Worm (Caenorhabditis elegans) whole organism, young adult: ENCODE data around the gene fbxa-14.

Source experiments
- F10E7.11 ChIP-seq: sonication (generic microtip); optimal IDR thresholded peaks from 2 replicates; lab custom pipeline; 2017; ENCODE audit warnings: mild to moderate bottlenecking, missing genetic modification characterization, moderate library complexity, missing compliant biosample characterization
- K12H6.12 ChIP-seq: fragments of 200-800 bp; sonication (Bioruptor generic); optimal IDR thresholded peaks from 2 replicates; lab custom pipeline; 2018; ENCODE audit warnings: mild to moderate bottlenecking, missing genetic modification characterization, missing compliant biosample characterization
- Y95B8A.8 ChIP-seq: fragments of 200-800 bp; sonication (Bioruptor generic); IDR thresholded peaks from 2 replicates; pipeline ENCODE4 v1.3.6; 2022; ENCODE audit warnings: missing genetic modification reagents, missing genetic modification characterization, missing compliant biosample characterization
- aptf-2 ChIP-seq: fragments of 200-800 bp; sonication (Bioruptor generic); conservative IDR thresholded peaks from 2 replicates; pipeline ENCODE4 v1.3.6; 2022; ENCODE audit warnings: missing genetic modification reagents, missing genetic modification characterization, missing compliant biosample characterization
- attf-5 ChIP-seq: fragments of 200-800 bp; sonication (Bioruptor generic); optimal IDR thresholded peaks from 2 replicates; lab custom pipeline; 2018; ENCODE audit warnings: mild to moderate bottlenecking, missing genetic modification characterization, missing compliant biosample characterization
- ccch-3 ChIP-seq: fragments of 200-800 bp; sonication (Bioruptor generic); optimal IDR thresholded peaks from 2 replicates; lab custom pipeline; 2018; ENCODE audit warnings: mild to moderate bottlenecking, missing genetic modification characterization, missing compliant biosample characterization
- cebp-1 ChIP-seq, 2 experiments: fragments of 200-800 bp in 1 of 2; sonication (Bioruptor generic) in 1 of 2; sonication (generic microtip) in 1 of 2; IDR thresholded peaks in 1 of 2; optimal IDR thresholded peaks in 1 of 2; 2 replicates each; pipeline versions ENCODE4 v1.3.6 to Lab custom; 2017 to 2022; ENCODE audit warnings: missing compliant biosample characterization in 2 of 2, missing genetic modification characterization in 2 of 2, mild to moderate bottlenecking in 1 of 2, missing genetic modification reagents in 1 of 2, moderate library complexity in 1 of 2
- cebp-2 ChIP-seq: fragments of 200-800 bp; sonication (Bioruptor generic); IDR thresholded peaks from 2 replicates; pipeline ENCODE4 v1.3.6; 2022; ENCODE audit warnings: missing genetic modification characterization, missing compliant biosample characterization
- ceh-100 ChIP-seq: fragments of 200-800 bp; sonication (Bioruptor generic); IDR thresholded peaks from 2 replicates; pipeline ENCODE4 v1.3.6; 2022; ENCODE audit warnings: missing genetic modification reagents, missing genetic modification characterization, missing compliant biosample characterization
- ceh-91 ChIP-seq: fragments of 200-800 bp; sonication (Bioruptor generic); IDR thresholded peaks from 2 replicates; pipeline ENCODE4 v1.3.6; 2022; ENCODE audit warnings: missing genetic modification reagents, missing genetic modification characterization, missing compliant biosample characterization
- chd-7 ChIP-seq: sonication (generic microtip); optimal IDR thresholded peaks from 2 replicates; lab custom pipeline; 2016; ENCODE audit warnings: mild to moderate bottlenecking, missing genetic modification characterization, moderate library complexity, missing compliant biosample characterization
- egl-18 ChIP-seq: fragments of 200-800 bp; sonication (Bioruptor generic); IDR thresholded peaks from 2 replicates; pipeline ENCODE4 v1.3.6; 2022; ENCODE audit warnings: missing genetic modification reagents, missing genetic modification characterization, missing compliant biosample characterization
- egrh-3 ChIP-seq: fragments of 200-800 bp; sonication (Bioruptor generic); IDR thresholded peaks from 2 replicates; pipeline ENCODE4 v1.3.6; 2022; ENCODE audit warnings: missing genetic modification reagents, missing genetic modification characterization, missing compliant biosample characterization
- gei-17 ChIP-seq: fragments of 200-800 bp; sonication (Bioruptor generic); optimal IDR thresholded peaks from 2 replicates; lab custom pipeline; 2018; ENCODE audit warnings: mild to moderate bottlenecking, missing genetic modification characterization, missing compliant biosample characterization
- hmg-1.2 ChIP-seq: fragments of 200-800 bp; sonication (Bioruptor generic); IDR thresholded peaks from 2 replicates; pipeline ENCODE4 v1.3.6; 2022; ENCODE audit warnings: missing genetic modification reagents, missing genetic modification characterization, missing compliant biosample characterization
- lin-26 ChIP-seq: fragments of 200-800 bp; sonication (Bioruptor generic); IDR thresholded peaks from 2 replicates; pipeline ENCODE4 v1.3.6; 2022; ENCODE audit warnings: missing genetic modification reagents, missing genetic modification characterization, missing compliant biosample characterization
- lsy-27 ChIP-seq: sonication (generic microtip); optimal IDR thresholded peaks from 2 replicates; lab custom pipeline; 2017; ENCODE audit warnings: missing genetic modification characterization, mild to moderate bottlenecking, missing compliant biosample characterization, antibody characterized with exemption, missing genotype, borderline replicate concordance; ENCODE audit not compliant: insufficient read depth
- nhr-179 ChIP-seq: sonication (generic microtip); optimal IDR thresholded peaks from 2 replicates; lab custom pipeline; 2016; ENCODE audit warnings: mild to moderate bottlenecking, missing genetic modification characterization, missing compliant biosample characterization
- nhr-80 ChIP-seq: sonication (generic microtip); optimal IDR thresholded peaks from 2 replicates; lab custom pipeline; 2016; ENCODE audit warnings: missing genetic modification characterization, missing compliant biosample characterization
- rcor-1 ChIP-seq: fragments of 200-800 bp; sonication (Bioruptor generic); IDR thresholded peaks from 2 replicates; pipeline ENCODE4 v1.3.6; 2022; ENCODE audit warnings: missing genetic modification reagents, missing genetic modification characterization, missing compliant biosample characterization
- sea-2 ChIP-seq: fragments of 200-800 bp; sonication (Bioruptor generic); IDR thresholded peaks from 2 replicates; pipeline ENCODE4 v1.3.6; 2022; ENCODE audit warnings: missing genetic modification characterization, missing compliant biosample characterization
- snpc-3.4 ChIP-seq: sonication (generic microtip); optimal IDR thresholded peaks from 2 replicates; lab custom pipeline; 2017; ENCODE audit warnings: missing genetic modification characterization, mild to moderate bottlenecking, missing compliant biosample characterization, antibody characterized with exemption, moderate library complexity, missing genotype, missing genetic modification reagents
- somi-1 ChIP-seq: fragments of 200-800 bp; sonication (Bioruptor generic); optimal IDR thresholded peaks from 2 replicates; lab custom pipeline; 2018; ENCODE audit warnings: mild to moderate bottlenecking, missing genetic modification characterization, missing compliant biosample characterization
- sptf-2 ChIP-seq: fragments of 200-800 bp; sonication (Bioruptor generic); optimal IDR thresholded peaks from 2 replicates; lab custom pipeline; 2018; ENCODE audit warnings: mild to moderate bottlenecking, missing genetic modification characterization, missing compliant biosample characterization
- tbp1 ChIP-seq: fragments of 200-800 bp; sonication (Bioruptor generic); optimal IDR thresholded peaks from 2 replicates; lab custom pipeline; 2018; ENCODE audit warnings: mild to moderate bottlenecking, missing genetic modification characterization, missing compliant biosample characterization
- tlf-1 ChIP-seq: fragments of 200-800 bp; sonication (Bioruptor generic); optimal IDR thresholded peaks from 2 replicates; lab custom pipeline; 2018; ENCODE audit warnings: mild to moderate bottlenecking, missing genetic modification characterization, missing compliant biosample characterization
- zfh-2 ChIP-seq: fragments of 200-800 bp; sonication (Bioruptor generic); conservative IDR thresholded peaks from 2 replicates; pipeline ENCODE4 v1.3.6; 2022; ENCODE audit warnings: missing genetic modification reagents, missing genetic modification characterization, missing compliant biosample characterization
- ztf-3 ChIP-seq: fragments of 200-800 bp; sonication (Bioruptor generic); optimal IDR thresholded peaks from 2 replicates; lab custom pipeline; 2018; ENCODE audit warnings: mild to moderate bottlenecking, missing genetic modification characterization, missing compliant biosample characterization

Gene fbxa-14

ce11 chrIII:1295149-1295716, 29.2 kb downstream of the fbxa-14 start, which contains the start of gene fbxa-35:
fbxa-35 (plus strand) TSS chrIII:1295666.
- TF ChIP-seq ceh-100 (GFP tag; lab: Robert Waterston, UW) (no peak), nhr-80 (tag; lab: Kevin White, UChicago) (peak; percentile 13)

- no peak for TF ChIP-seq zfh-2
- no peak for TF ChIP-seq sea-2 (GFP tag; lab: Robert Waterston, UW)
- no peak for TF ChIP-seq somi-1 (GFP tag; lab: Kevin White, UChicago)
- no peak for TF ChIP-seq tlf-1 (GFP tag; lab: Kevin White, UChicago)
- TF ChIP-seq nhr-179, result no peak
- no peak for TF ChIP-seq chd-7 (tag; lab: Kevin White, UChicago)
- no peak for TF ChIP-seq cebp-2 (GFP tag; lab: Robert Waterston, UW)
- TF ChIP-seq snpc-3.4 (tag; lab: Kevin White, UChicago), result no peak
- no peak for TF ChIP-seq lin-26 (GFP tag; lab: Robert Waterston, UW)
- TF ChIP-seq aptf-2 (GFP tag; lab: Robert Waterston, UW), result no peak
- no peak for TF ChIP-seq K12H6.12 (tag; lab: Kevin White, UChicago)
- no peak for TF ChIP-seq rcor-1 (GFP tag; lab: Robert Waterston, UW)
- TF ChIP-seq lsy-27 (tag; lab: Kevin White, UChicago), result no peak
- no peak for TF ChIP-seq F10E7.11 (tag; lab: Kevin White, UChicago)
- TF ChIP-seq ccch-3 (GFP tag; lab: Kevin White, UChicago), result no peak
- TF ChIP-seq, all 124 proteins: peak for 0
Measured at ce11 chrIII:1293135-1293534, 31.3 kb downstream of the fbxa-14 start, which contains the start of gene fbxa-36. fbxa-36 (minus strand) TSS chrIII:1293235.

ce11 chrIII:1289139-1289538, 35.3 kb downstream of the fbxa-14 start:
- TF ChIP-seq Y95B8A.8 (GFP tag; lab: Robert Waterston, UW) (no peak), ztf-3 (GFP tag; lab: Kevin White, UChicago) (no peak), somi-1 (GFP tag; lab: Kevin White, UChicago) (no peak), gei-17 (GFP tag; lab: Kevin White, UChicago) (no peak), tbp1 (GFP tag; lab: Kevin White, UChicago) (no peak), sptf-2 (GFP tag; lab: Kevin White, UChicago) (no peak)

ce11 chrIII:1288473-1289056, 35.8 kb downstream of the fbxa-14 start, which contains the start of gene fbxa-50:
fbxa-50 (minus strand) TSS chrIII:1288523.
- no peak for TF ChIP-seq egl-18 (GFP tag; lab: Robert Waterston, UW)
- 0 out of 2 replicates have a peak, but pooled peaks have one; percentile 18 for TF ChIP-seq cebp-1 (GFP tag; IDR thresholded peaks at IDR 0.05; lab: Robert Waterston, UW)
- peak; percentile 80 for TF ChIP-seq cebp-1 (tag; optimal IDR thresholded peaks at IDR 0.05; lab: Kevin White, UChicago)

- TF ChIP-seq egrh-3 (GFP tag; lab: Robert Waterston, UW) (no peak), ceh-91 (GFP tag; lab: Robert Waterston, UW) (no peak), attf-5 (GFP tag; lab: Kevin White, UChicago) (peak; percentile 49), hmg-1.2 (peak; percentile 40; the same call in 1 of the 2 replicates), cebp-1 (GFP tag; IDR thresholded peaks at IDR 0.05; lab: Robert Waterston, UW) (peak; percentile 94), cebp-1 (tag; optimal IDR thresholded peaks at IDR 0.05; lab: Kevin White, UChicago) (peak; percentile 96)
- TF ChIP-seq, all 124 proteins: peak for 3
Measured at ce11 chrIII:1284584-1285046, 39.8 kb downstream of the fbxa-14 start, which contains the start of gene fbxa-37. fbxa-37 (plus strand) TSS chrIII:1284996.
